Fruit fly (Drosophila melanogaster) whole organism, prepupa: ENCODE measurements around the gene Nplp3.
A peak's percentile ranks its signal among the peaks of the same experiment; 100 is the strongest.

Experiments
- CG10631 ChIP-seq: fragments of 200-800 bp; sonication (Bioruptor generic); optimal IDR thresholded peaks from 2 replicates; lab custom pipeline; 2016; ENCODE audit warnings: missing biosample characterization, missing genetic modification characterization
- CG34406 ChIP-seq: fragments of 200-800 bp; sonication (Bioruptor generic); optimal IDR thresholded peaks from 3 replicates; lab custom pipeline; 2016; ENCODE audit warnings: missing biosample characterization, missing genetic modification characterization
- CG6792 ChIP-seq: fragments of 200-800 bp; sonication (Bioruptor generic); optimal IDR thresholded peaks from 3 replicates; lab custom pipeline; 2016; ENCODE audit warnings: missing biosample characterization, missing genetic modification characterization
- CG8119 ChIP-seq: fragments of 200-800 bp; sonication (Bioruptor generic); IDR thresholded peaks from 3 replicates; pipeline ENCODE4 v1.3.6; 2022; ENCODE audit warnings: missing biosample characterization, missing genetic modification characterization
- CG8319 ChIP-seq: fragments of 200-800 bp; sonication (Bioruptor generic); optimal IDR thresholded peaks from 3 replicates; lab custom pipeline; 2016; ENCODE audit warnings: missing biosample characterization, missing genetic modification characterization
- CG8632 ChIP-seq: fragments of 200-800 bp; sonication (Bioruptor generic); optimal IDR thresholded peaks from 3 replicates; lab custom pipeline; 2016; ENCODE audit warnings: missing biosample characterization, missing genetic modification characterization
- CG9139 ChIP-seq: fragments of 200-800 bp; sonication (Bioruptor generic); optimal IDR thresholded peaks from 3 replicates; lab custom pipeline; 2017; ENCODE audit warnings: missing biosample characterization, mild to moderate bottlenecking, missing genetic modification characterization
- Eip78C ChIP-seq: fragments of 200-800 bp; sonication (Bioruptor generic); peaks from one replicate; lab custom pipeline; 2016; ENCODE audit warnings: missing biosample characterization, missing genetic modification characterization
- Ets96B ChIP-seq: fragments of 200-800 bp; optimal IDR thresholded peaks from 2 replicates; lab custom pipeline; 2019; ENCODE audit warnings: missing biosample characterization, mild to moderate bottlenecking, missing genetic modification characterization, moderate library complexity
- Hr38 ChIP-seq: sonication (Bioruptor generic); optimal IDR thresholded peaks from 2 replicates; lab custom pipeline; 2016; ENCODE audit warnings: missing biosample characterization, missing genetic modification characterization
- Met ChIP-seq: fragments of 200-800 bp; sonication (Bioruptor generic); optimal IDR thresholded peaks from 3 replicates; lab custom pipeline; 2016; ENCODE audit warnings: missing biosample characterization, missing genetic modification characterization
- Smox ChIP-seq: fragments of 200-800 bp; sonication (Bioruptor generic); optimal IDR thresholded peaks from 3 replicates; lab custom pipeline; 2016; ENCODE audit warnings: missing biosample characterization, missing genetic modification characterization
- Sox15 ChIP-seq: fragments of 200-800 bp; sonication (Bioruptor generic); optimal IDR thresholded peaks from 3 replicates; lab custom pipeline; 2016; ENCODE audit warnings: missing biosample characterization, missing genetic modification characterization
- eg ChIP-seq: fragments of 200-800 bp; sonication (Bioruptor generic); IDR thresholded peaks from 3 replicates; pipeline ENCODE4 v1.3.6; 2022; ENCODE audit warnings: missing biosample characterization, missing genetic modification characterization
- esn ChIP-seq: fragments of 200-800 bp; sonication (Bioruptor generic); optimal IDR thresholded peaks from 2 replicates; lab custom pipeline; 2016; ENCODE audit warnings: missing biosample characterization, mild to moderate bottlenecking, missing genetic modification characterization, moderate library complexity
- fd85E ChIP-seq: fragments of 200-800 bp; sonication (Bioruptor generic); optimal IDR thresholded peaks from 3 replicates; lab custom pipeline; 2016; ENCODE audit warnings: missing biosample characterization, missing genetic modification characterization
- pdm3 ChIP-seq: fragments of 200-800 bp; sonication (Bioruptor generic); optimal IDR thresholded peaks from 3 replicates; lab custom pipeline; 2016; ENCODE audit warnings: missing biosample characterization, missing genetic modification characterization
- svp ChIP-seq: fragments of 200-800 bp; sonication (Bioruptor generic); peaks from one replicate; lab custom pipeline; 2016; ENCODE audit warnings: missing biosample characterization, missing genetic modification characterization

The Nplp3 gene

DNA sequence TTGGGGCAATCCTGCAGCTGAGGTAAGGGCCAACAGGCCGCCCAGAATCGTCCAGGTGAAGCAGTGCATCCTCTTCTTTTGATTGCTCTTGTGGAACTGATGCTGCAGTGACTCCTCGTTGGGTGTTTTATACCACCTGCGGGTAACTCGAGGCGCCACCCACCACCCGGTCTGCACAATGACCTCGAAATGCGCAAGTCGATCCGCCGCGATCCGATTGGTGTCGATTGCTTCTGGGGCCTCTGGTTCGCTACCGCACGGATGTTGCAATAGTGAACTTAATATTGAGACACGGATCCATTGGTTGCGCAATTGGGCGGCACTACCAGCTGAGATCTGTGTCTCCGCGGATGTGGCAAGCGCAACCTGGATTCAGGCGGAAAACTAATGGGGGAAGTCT is 49.4 kb downstream of the Nplp3 start, which contains the start of gene Cpr72Ec:
TSS of gene Cpr72Ec (minus strand) at position 101 of the 400 bp plus-strand sequence.
- TF ChIP-seq CG10631 (GFP tag; lab: Kevin White, UChicago) (no peak), CG8632 (no peak), CG34406 (GFP tag; lab: Kevin White, UChicago) (no peak), Smox (no peak), Hr38 (no peak), Sox15 (GFP tag; lab: Kevin White, UChicago) (no peak), CG8119 (no peak), esn (GFP tag; lab: Kevin White, UChicago) (no peak), Ets96B (tag; lab: Kevin White, UChicago) (no peak), CG6792 (GFP tag; lab: Kevin White, UChicago) (no peak), Met (no peak), CG8319 (no peak), CG9139 (GFP tag; lab: Kevin White, UChicago) (no peak), fd85E (GFP tag; lab: Kevin White, UChicago) (no peak)
- TF ChIP-seq, all 60 proteins: peak for 0

DNA sequence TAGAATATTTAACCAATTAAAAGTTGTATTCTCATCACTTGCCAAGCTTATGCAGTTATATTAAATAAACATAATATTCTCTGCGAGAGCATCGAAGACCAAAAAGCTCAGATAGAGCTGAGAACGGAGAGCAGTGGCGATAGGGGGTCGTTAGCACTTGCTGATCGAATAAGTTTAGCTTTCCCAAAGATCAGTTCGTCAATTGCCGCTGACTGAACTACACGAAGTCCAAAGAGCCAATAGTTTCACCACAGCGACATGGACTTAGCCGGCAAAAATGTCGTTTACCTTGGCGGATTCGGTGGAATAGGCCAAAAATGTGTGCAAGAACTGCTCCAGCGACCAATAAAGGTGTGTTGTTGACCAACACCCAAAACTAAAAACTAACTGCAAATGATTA is 50.4 kb downstream of the Nplp3 start, which contains the start of gene CG4842:
TSS of gene CG4842 (plus strand) at position 191 of the 400 bp plus-strand sequence.
- TF ChIP-seq CG8119 (no peak), eg (GFP tag; lab: Robert Waterston, UW) (no peak), Eip78C (GFP tag; lab: Kevin White, UChicago) (no peak), pdm3 (GFP tag; lab: Kevin White, UChicago) (no peak), Sox15 (GFP tag; lab: Kevin White, UChicago) (no peak), svp (GFP tag; lab: Kevin White, UChicago) (peak; percentile 70), CG8319 (no peak)
